Fruit fly (Drosophila melanogaster): ENCODE results near the gene Argk2.

Gene Argk2

DNA sequence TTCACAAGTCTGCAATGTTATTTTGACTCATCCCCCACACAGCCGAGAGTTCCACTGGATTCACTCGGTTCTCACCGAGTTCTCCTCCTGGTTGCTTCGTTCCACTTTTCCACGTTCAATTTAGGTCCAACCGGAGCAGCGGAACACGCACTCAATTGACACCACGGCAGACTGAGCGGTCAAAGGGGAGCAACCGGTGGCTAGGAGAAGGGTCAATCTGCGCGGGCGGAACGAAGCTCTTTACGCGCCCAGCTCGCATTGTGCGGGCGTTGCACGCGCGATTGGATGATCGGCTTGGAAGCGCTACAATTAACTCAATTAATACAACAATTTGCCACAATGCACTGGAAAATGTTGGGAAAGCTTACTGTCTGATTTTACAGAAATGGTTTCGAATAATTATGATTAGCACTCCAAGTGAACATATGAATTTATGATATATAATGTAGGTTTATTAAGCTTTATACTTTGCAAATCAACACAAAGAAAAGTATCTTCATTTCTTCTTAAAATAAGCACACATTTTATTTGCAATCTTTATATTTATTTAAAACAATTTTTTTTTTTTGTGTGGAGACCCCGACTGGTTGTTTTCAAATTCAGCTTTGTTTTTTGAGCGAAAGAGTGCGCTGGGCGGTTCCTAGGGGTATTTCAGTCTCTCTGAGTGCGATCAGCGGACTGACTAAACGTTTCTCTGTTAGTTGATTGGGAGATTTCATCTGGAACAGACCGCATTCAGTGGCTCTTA, 45.3 kb downstream of the Argk2 start, which contains the start of gene CG32032 (continued):
- TF ChIP-seq CG11247 (GFP tag; IDR thresholded peaks at IDR 0.05): no peak
- TF ChIP-seq CG34376 (GFP tag; optimal IDR thresholded peaks at IDR 0.05): no peak
- TF ChIP-seq CG34422 (GFP tag; IDR thresholded peaks at IDR 0.05): no peak
- TF ChIP-seq CG6791 (GFP tag; IDR thresholded peaks at IDR 0.05; ENCODE audit: partially characterized antibody): no peak

DNA sequence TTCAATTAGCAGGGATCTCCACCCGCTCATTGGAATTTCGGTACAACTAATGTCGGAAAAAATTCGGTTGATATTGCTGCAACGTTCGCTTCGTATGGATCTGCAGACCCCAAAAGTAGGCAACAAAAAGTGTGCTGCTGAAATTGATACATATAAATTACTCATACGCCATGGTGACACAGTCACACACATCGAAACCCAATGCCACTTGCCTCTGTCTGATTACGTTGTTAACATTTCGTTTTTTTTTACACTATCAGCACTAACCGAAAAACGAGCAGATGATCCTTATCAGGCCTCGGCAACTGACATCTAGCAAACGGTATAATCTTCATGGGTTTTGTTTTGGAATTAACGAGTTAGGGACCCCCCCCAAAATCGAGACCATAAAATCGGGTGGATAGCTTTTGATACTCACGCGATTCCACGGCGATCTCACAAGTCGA, 47.8 kb downstream of the Argk2 start:
- TF ChIP-seq bigmax (GFP tag; optimal IDR thresholded peaks at IDR 0.05) (no peak), GATAe (GFP tag; conservative IDR thresholded peaks at IDR 0.05) (peak; percentile 57), so (GFP tag; IDR thresholded peaks at IDR 0.05) (peak; percentile 68; the same call in 2 of the 3 replicates), ci (GFP tag; IDR thresholded peaks at IDR 0.05) (peak; percentile 33; the same call in 1 of the 3 replicates), sug (tag; optimal IDR thresholded peaks at IDR 0.05) (peak; percentile 33), Med (GFP tag) (peak; percentile 37), CG10543 (GFP tag; optimal IDR thresholded peaks at IDR 0.05) (peak; percentile 25), chinmo (GFP tag; IDR thresholded peaks at IDR 0.05; ENCODE audit: partially characterized antibody) (0 out of 4 replicates have a peak, but pooled peaks have one; percentile 48), amos (GFP tag; IDR thresholded peaks at IDR 0.05; ENCODE audit: partially characterized antibody) (no peak), jumu (GFP tag; optimal IDR thresholded peaks at IDR 0.05) (no peak), CG3726 (GFP tag; IDR thresholded peaks at IDR 0.05) (no peak), exex (tag; optimal IDR thresholded peaks at IDR 0.05) (peak; percentile 52), kay (GFP tag; optimal IDR thresholded peaks at IDR 0.05) (peak; percentile 66), CG13296 (GFP tag; optimal IDR thresholded peaks at IDR 0.05) (peak; percentile 38), pb (GFP tag; optimal IDR thresholded peaks at IDR 0.05) (no peak), cg (GFP tag; optimal IDR thresholded peaks at IDR 0.05) (peak; percentile 48), CG15073 (GFP tag; optimal IDR thresholded peaks at IDR 0.05) (no peak), Pdp1 (GFP tag; optimal IDR thresholded peaks at IDR 0.05) (peak in 1 of 2 experiments; percentile 57), Blimp-1 (GFP tag; optimal IDR thresholded peaks at IDR 0.05) (no peak), CG5180 (GFP tag; optimal IDR thresholded peaks at IDR 0.05) (peak; percentile 89), CG9437 (GFP tag; optimal IDR thresholded peaks at IDR 0.05) (peak; percentile 36), CG12071 (GFP tag; optimal IDR thresholded peaks at IDR 0.05) (peak; percentile 36), hkb (optimal IDR thresholded peaks at IDR 0.05) (no peak), hkb (GFP tag; IDR thresholded peaks at IDR 0.05) (0 out of 2 replicates have a peak, but pooled peaks have one; percentile 15), mirr (GFP tag; optimal IDR thresholded peaks at IDR 0.05) (peak; percentile 95), HmgZ (tag; optimal IDR thresholded peaks at IDR 0.05) (peak; percentile 79), CG2678 (tag; optimal IDR thresholded peaks at IDR 0.05) (peak; percentile 0), Deaf1 (tag; optimal IDR thresholded peaks at IDR 0.05) (peak; percentile 7), ftz-f1 (GFP tag; optimal IDR thresholded peaks at IDR 0.05) (peak; percentile 66), Hey (tag; optimal IDR thresholded peaks at IDR 0.05) (peak; percentile 96), Xrp1 (GFP tag; IDR thresholded peaks at IDR 0.05) (0 out of 2 replicates have a peak, but pooled peaks have one; percentile 4), sd (tag; optimal IDR thresholded peaks at IDR 0.05) (peak; percentile 70), gsb (GFP tag; IDR thresholded peaks at IDR 0.05) (no peak), sqz (GFP tag; optimal IDR thresholded peaks at IDR 0.05) (peak; percentile 76), CG15514 (GFP tag; optimal IDR thresholded peaks at IDR 0.05) (peak; percentile 29), sens (GFP tag) (peak; percentile 11), CG34376 (GFP tag; optimal IDR thresholded peaks at IDR 0.05) (peak; percentile 65), grn (GFP tag; optimal IDR thresholded peaks at IDR 0.05) (peak; percentile 86), gt (GFP tag; IDR thresholded peaks at IDR 0.05) (no peak), CG9727 (GFP tag; optimal IDR thresholded peaks at IDR 0.05) (peak; percentile 59), PHDP (tag; optimal IDR thresholded peaks at IDR 0.05) (no peak), pita (GFP tag; optimal IDR thresholded peaks at IDR 0.05) (no peak), lov (optimal IDR thresholded peaks at IDR 0.05) (no peak), lov (GFP tag; IDR thresholded peaks at IDR 0.05) (no peak), CTCF (GFP tag; optimal IDR thresholded peaks at IDR 0.05) (peak; percentile 61)
